Fruit fly (Drosophila melanogaster): ENCODE measurements around the gene CG6933.

The CG6933 gene

dm6 chr3L:20222617-20223016 lies 2.4 kb upstream of the CG6933 start:
- no peak for TF ChIP-seq EcR (GFP tag; optimal IDR thresholded peaks at IDR 0.05)
- TF ChIP-seq psq (optimal IDR thresholded peaks at IDR 0.05) = no peak
- TF ChIP-seq pan (optimal IDR thresholded peaks at IDR 0.05) = no peak
- TF ChIP-seq usp (GFP tag; optimal IDR thresholded peaks at IDR 0.05) = no peak
- TF ChIP-seq CG8478 (optimal IDR thresholded peaks at IDR 0.05) = no peak
- no peak for TF ChIP-seq Dll (optimal IDR thresholded peaks at IDR 0.05)

- TF ChIP-seq CG8478 (optimal IDR thresholded peaks at IDR 0.05) (no peak), usp (GFP tag; optimal IDR thresholded peaks at IDR 0.05) (no peak), Dll (optimal IDR thresholded peaks at IDR 0.05) (no peak), EcR (GFP tag; optimal IDR thresholded peaks at IDR 0.05) (no peak), pan (optimal IDR thresholded peaks at IDR 0.05) (no peak), psq (optimal IDR thresholded peaks at IDR 0.05) (no peak)
Observed at dm6 chr3L:20221412-20221864, 1.2 kb upstream of the CG6933 start, which contains the start of gene CG17145. TSS of gene CG17145 (plus strand) at chr3L:20221814.

- TF ChIP-seq usp (GFP tag; optimal IDR thresholded peaks at IDR 0.05) = no peak
- TF ChIP-seq EcR (GFP tag; optimal IDR thresholded peaks at IDR 0.05) = no peak
- no peak for TF ChIP-seq Dll (optimal IDR thresholded peaks at IDR 0.05)
- no peak for TF ChIP-seq psq (optimal IDR thresholded peaks at IDR 0.05)
- no peak for TF ChIP-seq CG8478 (optimal IDR thresholded peaks at IDR 0.05)
- no peak for TF ChIP-seq pan (optimal IDR thresholded peaks at IDR 0.05)
Observed at dm6 chr3L:20220918-20221317, 698 bp upstream of the CG6933 start.

dm6 chr3L:20212022-20212421 lies 8.2 kb downstream of the CG6933 start, which contains the start of gene CG7017:
TSS of gene CG7017 (minus strand) at chr3L:20212122.
- TF ChIP-seq CG8478 (optimal IDR thresholded peaks at IDR 0.05) (no peak), usp (GFP tag; optimal IDR thresholded peaks at IDR 0.05) (no peak), EcR (GFP tag; optimal IDR thresholded peaks at IDR 0.05) (no peak), pan (optimal IDR thresholded peaks at IDR 0.05) (no peak), psq (optimal IDR thresholded peaks at IDR 0.05) (no peak), Dll (optimal IDR thresholded peaks at IDR 0.05) (no peak)

- TF ChIP-seq CG8478 (optimal IDR thresholded peaks at IDR 0.05) (no peak), usp (GFP tag; optimal IDR thresholded peaks at IDR 0.05) (no peak), psq (optimal IDR thresholded peaks at IDR 0.05) (no peak), pan (optimal IDR thresholded peaks at IDR 0.05) (no peak), EcR (GFP tag; optimal IDR thresholded peaks at IDR 0.05) (no peak), Dll (optimal IDR thresholded peaks at IDR 0.05) (no peak)
Observed at dm6 chr3L:20209896-20210295, 10.3 kb downstream of the CG6933 start.

- TF ChIP-seq Dll (optimal IDR thresholded peaks at IDR 0.05) = no peak
- TF ChIP-seq CG8478 (optimal IDR thresholded peaks at IDR 0.05) = no peak
- no peak for TF ChIP-seq EcR (GFP tag; optimal IDR thresholded peaks at IDR 0.05)
- no peak for TF ChIP-seq usp (GFP tag; optimal IDR thresholded peaks at IDR 0.05)
- no peak for TF ChIP-seq pan (optimal IDR thresholded peaks at IDR 0.05)
- no peak for TF ChIP-seq psq (optimal IDR thresholded peaks at IDR 0.05)
Observed at dm6 chr3L:20209092-20209491, 11.1 kb downstream of the CG6933 start.

- TF ChIP-seq Dll (optimal IDR thresholded peaks at IDR 0.05) (no peak), EcR (GFP tag; optimal IDR thresholded peaks at IDR 0.05) (no peak), psq (optimal IDR thresholded peaks at IDR 0.05) (no peak), CG8478 (optimal IDR thresholded peaks at IDR 0.05) (no peak), usp (GFP tag; optimal IDR thresholded peaks at IDR 0.05) (no peak), pan (optimal IDR thresholded peaks at IDR 0.05) (no peak)
Observed at dm6 chr3L:20206950-20207584, 13.2 kb downstream of the CG6933 start, which contains the start of gene CG6996. TSS of gene CG6996 (plus strand) at chr3L:20207534.

- TF ChIP-seq usp (GFP tag; optimal IDR thresholded peaks at IDR 0.05) = no peak
- TF ChIP-seq Dll (optimal IDR thresholded peaks at IDR 0.05) = no peak
- no peak for TF ChIP-seq CG8478 (optimal IDR thresholded peaks at IDR 0.05)
- TF ChIP-seq psq (optimal IDR thresholded peaks at IDR 0.05) = no peak
- TF ChIP-seq EcR (GFP tag; optimal IDR thresholded peaks at IDR 0.05) = no peak
Observed at dm6 chr3L:20205946-20206345, 14.3 kb downstream of the CG6933 start, which contains the start of gene CG7290. TSS of gene CG7290 (minus strand) at chr3L:20206046.

dm6 chr3L:20203587-20203986 lies 16.6 kb downstream of the CG6933 start, which contains the start of gene CG7298:
TSS of gene CG7298 (minus strand) at chr3L:20203687.
- no peak for TF ChIP-seq psq (optimal IDR thresholded peaks at IDR 0.05)
- TF ChIP-seq usp (GFP tag; optimal IDR thresholded peaks at IDR 0.05) = no peak

dm6 chr3L:20201538-20201937 lies 18.7 kb downstream of the CG6933 start, which contains the start of gene obst-F:
TSS of gene obst-F (minus strand) at chr3L:20201638.
- no peak for TF ChIP-seq CG8478 (optimal IDR thresholded peaks at IDR 0.05)
- no peak for TF ChIP-seq Dll (optimal IDR thresholded peaks at IDR 0.05)
- TF ChIP-seq psq (optimal IDR thresholded peaks at IDR 0.05) = no peak

- no peak for TF ChIP-seq CG8478 (optimal IDR thresholded peaks at IDR 0.05)
- no peak for TF ChIP-seq EcR (GFP tag; optimal IDR thresholded peaks at IDR 0.05)
- no peak for TF ChIP-seq psq (optimal IDR thresholded peaks at IDR 0.05)
- TF ChIP-seq Dll (optimal IDR thresholded peaks at IDR 0.05) = no peak
- no peak for TF ChIP-seq pan (optimal IDR thresholded peaks at IDR 0.05)
- no peak for TF ChIP-seq usp (GFP tag; optimal IDR thresholded peaks at IDR 0.05)
Observed at dm6 chr3L:20199569-20200247, 20.5 kb downstream of the CG6933 start, which contains the start of gene CG42833. TSS of gene CG42833 (plus strand) at chr3L:20200093.

dm6 chr3L:20198138-20198559 lies 22.1 kb downstream of the CG6933 start, which contains the start of gene CG42674:
TSS of gene CG42674 (minus strand) at chr3L:20198317.
- TF ChIP-seq usp (GFP tag; optimal IDR thresholded peaks at IDR 0.05) = no peak
- no peak for TF ChIP-seq psq (optimal IDR thresholded peaks at IDR 0.05)
- no peak for TF ChIP-seq CG8478 (optimal IDR thresholded peaks at IDR 0.05)
- no peak for TF ChIP-seq pan (optimal IDR thresholded peaks at IDR 0.05)
- TF ChIP-seq Dll (optimal IDR thresholded peaks at IDR 0.05) = no peak
- no peak for TF ChIP-seq EcR (GFP tag; optimal IDR thresholded peaks at IDR 0.05)

Data from whole organism.